Worm (Caenorhabditis elegans): ENCODE results near the gene F02E11.4.

- TF ChIP-seq nhr-237 (tag; optimal IDR thresholded peaks at IDR 0.05) = no peak
- TF ChIP-seq blmp-1 (tag; optimal IDR thresholded peaks at IDR 0.05) = no peak
- no peak for TF ChIP-seq nhr-2 (tag; optimal IDR thresholded peaks at IDR 0.05)
- no peak for TF ChIP-seq unc-62 (GFP tag; optimal IDR thresholded peaks at IDR 0.05)
- no peak for TF ChIP-seq bed-3 (GFP tag; optimal IDR thresholded peaks at IDR 0.05)
- TF ChIP-seq tbx-8 (GFP tag; optimal IDR thresholded peaks at IDR 0.05) = no peak
- TF ChIP-seq mab-5 (tag; optimal IDR thresholded peaks at IDR 0.05) = no peak
- TF ChIP-seq ztf-11 (tag; optimal IDR thresholded peaks at IDR 0.05) = no peak
- TF ChIP-seq nhr-28 (tag; optimal IDR thresholded peaks at IDR 0.05) = no peak
- no peak for TF ChIP-seq lsy-2 (tag; optimal IDR thresholded peaks at IDR 0.05)
- no peak for TF ChIP-seq ceh-39 (tag; optimal IDR thresholded peaks at IDR 0.05)
- TF ChIP-seq snpc-4 (tag; optimal IDR thresholded peaks at IDR 0.05) = no peak
- no peak for TF ChIP-seq zip-8 (tag; optimal IDR thresholded peaks at IDR 0.05)
- no peak for TF ChIP-seq lin-32 (GFP tag; optimal IDR thresholded peaks at IDR 0.05)
These were observed 37.4 kb downstream of the F02E11.4 start, which contains the start of gene C17F4.3 for ce11 chrII:3240207-3240606.

All from whole organism, mixed stage, embryonic.